Fruit fly (Drosophila melanogaster) whole organism, embryonic: Measurements from ENCODE around the gene yellow-g2.
A peak's percentile ranks its signal among the peaks of the same experiment; 100 is the strongest.

Experiments
- Adf1 ChIP-seq: fragments of 200-800 bp; sonication (Bioruptor generic); IDR thresholded peaks from 2 replicates; pipeline ENCODE4 v1.3.6; 2022; ENCODE audit warnings: missing biosample characterization, missing genetic modification characterization
- Bdp1 ChIP-seq: fragments of 200-800 bp; sonication (Bioruptor generic); optimal IDR thresholded peaks from 3 replicates; lab custom pipeline; 2016; ENCODE audit warnings: missing biosample characterization, missing genetic modification characterization
- C15 ChIP-seq: fragments of 200-800 bp; sonication (Bioruptor generic); IDR thresholded peaks from 3 replicates; pipeline ENCODE4 v1.3.6; 2022; ENCODE audit warnings: missing biosample characterization, missing genetic modification characterization
- CG1233 ChIP-seq: fragments of 200-800 bp; sonication (Bioruptor generic); optimal IDR thresholded peaks from 4 replicates; lab custom pipeline; 2018; ENCODE audit warnings: missing biosample characterization, mild to moderate bottlenecking, missing genetic modification characterization
- CG13287 ChIP-seq: fragments of 200-800 bp; sonication (Bioruptor generic); IDR thresholded peaks from 2 replicates; pipeline ENCODE4 v1.3.6; 2022; ENCODE audit warnings: missing biosample characterization, missing genetic modification characterization; ENCODE audit not compliant: partially characterized antibody
- CG14441 ChIP-seq: fragments of 200-800 bp; sonication (Bioruptor generic); IDR thresholded peaks from 2 replicates; pipeline ENCODE4 v1.3.6; 2022; ENCODE audit warnings: missing biosample characterization, missing genetic modification characterization
- CG14667 ChIP-seq: fragments of 200-800 bp; sonication (Bioruptor generic); IDR thresholded peaks from 2 replicates; pipeline ENCODE4 v1.3.6; 2022; ENCODE audit warnings: missing biosample characterization, missing genetic modification characterization
- CG14860 ChIP-seq: fragments of 200-800 bp; sonication (Bioruptor generic); IDR thresholded peaks from 3 replicates; pipeline ENCODE4 v1.3.6; 2022; ENCODE audit warnings: missing biosample characterization, missing genetic modification characterization; ENCODE audit not compliant: partially characterized antibody
- CG16815 ChIP-seq: fragments of 200-800 bp; sonication (Bioruptor generic); optimal IDR thresholded peaks from 3 replicates; lab custom pipeline; 2017; ENCODE audit warnings: missing biosample characterization, mild to moderate bottlenecking, missing genetic modification characterization
- CG18476 ChIP-seq: fragments of 200-800 bp; sonication (Bioruptor generic); optimal IDR thresholded peaks from 2 replicates; lab custom pipeline; 2016; ENCODE audit warnings: missing biosample characterization, mild to moderate bottlenecking, missing genetic modification characterization
- CG30403 ChIP-seq: fragments of 200-800 bp; sonication (Bioruptor generic); optimal IDR thresholded peaks from 3 replicates; lab custom pipeline; 2016; ENCODE audit warnings: missing biosample characterization, missing genetic modification characterization
- CG31224 ChIP-seq: fragments of 200-800 bp; sonication (Bioruptor generic); IDR thresholded peaks from 2 replicates; pipeline ENCODE4 v1.3.6; 2022; ENCODE audit warnings: missing biosample characterization, missing genetic modification characterization
- CG33213 ChIP-seq: fragments of 200-800 bp; sonication (Bioruptor generic); optimal IDR thresholded peaks from 3 replicates; lab custom pipeline; 2016; ENCODE audit warnings: missing biosample characterization, missing genetic modification characterization
- CG4360 ChIP-seq: fragments of 200-800 bp; sonication (Bioruptor generic); IDR thresholded peaks from 2 replicates; pipeline ENCODE4 v1.3.6; 2022; ENCODE audit warnings: missing biosample characterization, missing genetic modification characterization
- CG6272 ChIP-seq: fragments of 200-800 bp; sonication (Bioruptor generic); IDR thresholded peaks from 2 replicates; pipeline ENCODE4 v1.3.6; 2022; ENCODE audit warnings: missing biosample characterization, missing genetic modification characterization
- CG8089 ChIP-seq: fragments of 200-800 bp; sonication (Bioruptor generic); optimal IDR thresholded peaks from 3 replicates; lab custom pipeline; 2016; ENCODE audit warnings: missing biosample characterization, missing genetic modification characterization
- CG8924 ChIP-seq: fragments of 200-800 bp; optimal IDR thresholded peaks from 3 replicates; lab custom pipeline; 2019; ENCODE audit warnings: missing biosample characterization, mild to moderate bottlenecking, missing genetic modification characterization, moderate library complexity
- Deaf1 ChIP-seq: fragments of 200-800 bp; optimal IDR thresholded peaks from 3 replicates; lab custom pipeline; 2019; ENCODE audit warnings: missing biosample characterization, mild to moderate bottlenecking, missing genetic modification characterization, moderate library complexity
- Dip3 ChIP-seq: fragments of 200-800 bp; sonication (Bioruptor generic); optimal IDR thresholded peaks from 3 replicates; lab custom pipeline; 2016; ENCODE audit warnings: missing biosample characterization, missing genetic modification characterization
- Dref ChIP-seq: fragments of 200-800 bp; sonication (Bioruptor generic); IDR thresholded peaks from 2 replicates; pipeline ENCODE4 v1.3.6; 2022; ENCODE audit warnings: missing biosample characterization, missing genetic modification characterization
- Fer3 ChIP-seq: fragments of 200-800 bp; sonication (Bioruptor generic); optimal IDR thresholded peaks from 2 replicates; lab custom pipeline; 2018; ENCODE audit warnings: missing biosample characterization, mild to moderate bottlenecking, missing genetic modification characterization, moderate library complexity
- Gug ChIP-seq: fragments of 200-800 bp; sonication (Bioruptor generic); IDR thresholded peaks from 4 replicates; pipeline ENCODE4 v1.3.6; 2022; ENCODE audit warnings: missing biosample characterization, missing genetic modification characterization
- Hand ChIP-seq: fragments of 200-800 bp; sonication (Bioruptor generic); optimal IDR thresholded peaks from 2 replicates; lab custom pipeline; 2017; ENCODE audit warnings: mild to moderate bottlenecking, missing biosample characterization, missing genetic modification reagents, missing genetic modification characterization
- Hr3 ChIP-seq: fragments of 200-800 bp; sonication (Bioruptor generic); optimal IDR thresholded peaks from 3 replicates; lab custom pipeline; 2016; ENCODE audit warnings: missing biosample characterization, missing genetic modification characterization
- Myb ChIP-seq: fragments of 200-800 bp; sonication (Bioruptor generic); optimal IDR thresholded peaks from 2 replicates; lab custom pipeline; 2016; ENCODE audit warnings: missing biosample characterization, missing genetic modification characterization
- Rx ChIP-seq: fragments of 200-800 bp; sonication (Bioruptor generic); IDR thresholded peaks from 2 replicates; pipeline ENCODE4 v1.3.6; 2022; ENCODE audit warnings: missing biosample characterization, missing genetic modification characterization
- Trl ChIP-seq, 3 experiments: fragments of >200 bp in 2 of 3; fragments of 200-800 bp in 1 of 3; sonication (Bioruptor generic) in 1 of 3; optimal IDR thresholded peaks; 2 replicates in 1 of 3; 3 replicates in 2 of 3; lab custom pipeline; 2016 to 2017; ENCODE audit warnings: missing biosample characterization in 1 of 3, missing genetic modification characterization in 1 of 3
- abd-A ChIP-seq: fragments of 200-800 bp; sonication (Bioruptor generic); optimal IDR thresholded peaks from 3 replicates; lab custom pipeline; 2019; ENCODE audit warnings: missing biosample characterization, mild to moderate bottlenecking, missing genetic modification characterization, moderate library complexity
- amos ChIP-seq: fragments of 200-800 bp; sonication (Bioruptor generic); IDR thresholded peaks from 2 replicates; pipeline ENCODE4 v1.3.6; 2022; ENCODE audit warnings: missing biosample characterization, missing genetic modification characterization; ENCODE audit not compliant: partially characterized antibody
- cad ChIP-seq: fragments of >200 bp; optimal IDR thresholded peaks from 2 replicates; lab custom pipeline; 2017; ENCODE audit warnings: missing biosample characterization, missing genetic modification characterization
- crc ChIP-seq: fragments of 200-800 bp; sonication (Bioruptor generic); optimal IDR thresholded peaks from 2 replicates; lab custom pipeline; 2016; ENCODE audit warnings: missing biosample characterization, missing genetic modification characterization
- crp ChIP-seq, 2 experiments: fragments of 200-800 bp; sonication (Bioruptor generic); optimal IDR thresholded peaks; 2 replicates in 1 of 2; 3 replicates in 1 of 2; lab custom pipeline; 2017; ENCODE audit warnings: missing biosample characterization in 2 of 2, missing genetic modification characterization in 2 of 2, mild to moderate bottlenecking in 1 of 2, moderate library complexity in 1 of 2
- exex ChIP-seq: fragments of 200-800 bp; sonication (Bioruptor generic); optimal IDR thresholded peaks from 4 replicates; lab custom pipeline; 2018; ENCODE audit warnings: missing biosample characterization, mild to moderate bottlenecking, missing genetic modification characterization, moderate library complexity
- hbn ChIP-seq: fragments of 200-800 bp; sonication (Bioruptor generic); IDR thresholded peaks from 2 replicates; pipeline ENCODE4 v1.3.6; 2022; ENCODE audit warnings: missing biosample characterization, missing genetic modification characterization; ENCODE audit not compliant: partially characterized antibody
- her ChIP-seq: fragments of 200-800 bp; sonication (Bioruptor generic); optimal IDR thresholded peaks from 2 replicates; lab custom pipeline; 2016; ENCODE audit warnings: missing biosample characterization, missing genetic modification characterization
- hth ChIP-seq: fragments of >200 bp; optimal IDR thresholded peaks from 2 replicates; lab custom pipeline; 2017; ENCODE audit warnings: inconsistent platforms
- lov ChIP-seq, 2 experiments: fragments of 200-800 bp in 1 of 2; fragments of >200 bp in 1 of 2; sonication (Bioruptor generic) in 1 of 2; IDR thresholded peaks in 1 of 2; optimal IDR thresholded peaks in 1 of 2; 2 replicates in 1 of 2; 3 replicates in 1 of 2; pipeline versions ENCODE4 v1.3.6 to Lab custom; 2017 to 2022; ENCODE audit warnings: missing biosample characterization in 1 of 2, missing genetic modification characterization in 1 of 2
- nerfin-2 ChIP-seq: fragments of 200-800 bp; sonication (Bioruptor generic); IDR thresholded peaks from 2 replicates; pipeline ENCODE4 v1.3.6; 2022; ENCODE audit warnings: missing biosample characterization, missing genetic modification characterization; ENCODE audit not compliant: partially characterized antibody
- pum ChIP-seq: fragments of 200-800 bp; sonication (Bioruptor generic); optimal IDR thresholded peaks from 2 replicates; lab custom pipeline; 2016; ENCODE audit warnings: missing biosample characterization, missing genetic modification characterization
- repo ChIP-seq: fragments of 200-800 bp; sonication (Bioruptor generic); optimal IDR thresholded peaks from 2 replicates; lab custom pipeline; 2016; ENCODE audit warnings: missing biosample characterization, missing genetic modification characterization
- tin ChIP-seq: fragments of 200-800 bp; sonication (Bioruptor generic); optimal IDR thresholded peaks from 3 replicates; lab custom pipeline; 2016; ENCODE audit warnings: missing biosample characterization, missing genetic modification characterization
- unc-4 ChIP-seq: fragments of 200-800 bp; sonication (Bioruptor generic); IDR thresholded peaks from 2 replicates; pipeline ENCODE4 v1.3.6; 2022; ENCODE audit warnings: missing biosample characterization, missing genetic modification characterization; ENCODE audit not compliant: partially characterized antibody
- usp ChIP-seq: fragments of >200 bp; optimal IDR thresholded peaks from 2 replicates; lab custom pipeline; 2017; ENCODE audit warnings: missing biosample characterization, missing genetic modification characterization
- z ChIP-seq: fragments of 200-800 bp; sonication (Bioruptor generic); IDR thresholded peaks from 3 replicates; pipeline ENCODE4 v1.3.6; 2022; ENCODE audit warnings: missing biosample characterization, missing genetic modification characterization

Gene yellow-g2

DNA sequence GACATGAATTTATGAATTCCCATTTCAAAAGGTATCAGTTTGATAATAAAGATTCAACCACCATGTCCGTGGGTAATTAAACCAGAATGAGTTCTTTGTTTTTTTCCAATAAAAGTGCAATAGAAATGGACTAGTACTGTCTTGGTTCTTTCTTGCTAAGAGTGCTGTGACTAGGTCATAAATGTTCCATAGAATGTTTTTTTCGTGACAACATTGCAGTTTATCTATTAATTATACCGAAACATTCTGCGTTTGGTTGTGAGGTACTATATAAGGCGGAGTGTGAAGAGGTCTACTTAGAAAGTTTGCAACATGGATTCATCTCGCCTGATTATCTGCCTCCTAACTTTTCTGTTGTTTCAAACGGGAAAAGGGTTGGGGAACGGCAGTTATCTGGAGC is 8.8 kb upstream of the yellow-g2 start, which contains the start of gene obst-I (continued):
- TF ChIP-seq lov (optimal IDR thresholded peaks at IDR 0.05; lab: Kevin White, UChicago) = no peak
- no peak for TF ChIP-seq lov (GFP tag; IDR thresholded peaks at IDR 0.05; lab: Robert Waterston, UW)
- no peak for TF ChIP-seq CG4360 (GFP tag; lab: Robert Waterston, UW)
- no peak for TF ChIP-seq CG33213 (GFP tag; lab: Kevin White, UChicago)
- no peak for TF ChIP-seq Myb (GFP tag; lab: Kevin White, UChicago)

DNA sequence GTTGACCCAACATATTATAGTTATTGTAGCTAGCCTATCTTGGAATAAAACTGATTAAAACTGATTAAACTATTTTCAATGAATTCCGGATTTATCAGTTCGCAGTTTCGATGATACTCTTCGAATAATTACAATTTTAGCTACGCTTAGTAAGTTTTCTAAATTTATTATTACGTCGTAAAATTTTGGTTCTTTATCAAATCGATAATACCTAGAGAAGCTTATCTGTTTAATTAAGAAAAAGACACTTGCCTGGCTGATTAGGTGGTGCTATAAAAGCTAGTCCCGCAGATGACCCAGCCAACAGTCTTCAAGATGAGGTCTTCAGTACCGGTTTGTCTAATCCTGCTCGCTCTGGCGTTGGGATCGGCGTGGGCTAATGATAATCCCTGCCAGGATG is 7.8 kb upstream of the yellow-g2 start, which contains the start of gene CG32302:
CG32302 (plus strand) TSS at position 301 of the 400 bp plus-strand sequence.
- peak; percentile 14 for TF ChIP-seq exex (tag; lab: Kevin White, UChicago)
- no peak for TF ChIP-seq CG8924
- TF ChIP-seq crc (GFP tag; lab: Kevin White, UChicago) = no peak
- TF ChIP-seq her (GFP tag; lab: Kevin White, UChicago) = no peak
- TF ChIP-seq Fer3 (tag; lab: Kevin White, UChicago) = no peak
- TF ChIP-seq Bdp1 = no peak

DNA sequence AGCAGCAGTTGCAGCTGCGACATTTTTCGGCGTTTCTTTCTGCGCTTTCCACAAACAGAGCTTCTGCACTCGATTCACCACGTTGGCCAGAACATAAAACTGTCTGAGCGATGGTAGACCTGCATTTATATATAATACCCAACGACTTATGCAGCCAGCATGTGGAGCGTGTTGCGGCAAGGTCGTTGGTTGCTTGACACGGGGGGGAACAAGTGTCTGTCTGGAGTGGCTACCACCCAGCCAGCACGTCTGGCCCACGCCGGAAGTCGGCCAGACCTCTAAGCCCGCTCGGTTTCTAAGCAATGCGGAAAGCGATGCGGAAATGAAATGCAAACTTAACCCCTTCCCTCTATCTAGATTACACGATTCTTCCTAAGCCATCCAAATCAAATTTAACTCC is 3.7 kb upstream of the yellow-g2 start, which contains the start of gene yellow-g:
yellow-g (minus strand) TSS at position 101 of the 400 bp plus-strand sequence.
- no peak for TF ChIP-seq hbn
- TF ChIP-seq C15 (GFP tag; lab: Robert Waterston, UW) = no peak
- no peak for TF ChIP-seq CG6272 (GFP tag; lab: Robert Waterston, UW)
- TF ChIP-seq repo = no peak
- no peak for TF ChIP-seq CG14860 (GFP tag; lab: Robert Waterston, UW)
- no peak for TF ChIP-seq CG8089 (GFP tag; lab: Kevin White, UChicago)
- TF ChIP-seq hth (lab: Kevin White, UChicago) = no peak
- TF ChIP-seq, all 482 proteins: peak for 0

DNA sequence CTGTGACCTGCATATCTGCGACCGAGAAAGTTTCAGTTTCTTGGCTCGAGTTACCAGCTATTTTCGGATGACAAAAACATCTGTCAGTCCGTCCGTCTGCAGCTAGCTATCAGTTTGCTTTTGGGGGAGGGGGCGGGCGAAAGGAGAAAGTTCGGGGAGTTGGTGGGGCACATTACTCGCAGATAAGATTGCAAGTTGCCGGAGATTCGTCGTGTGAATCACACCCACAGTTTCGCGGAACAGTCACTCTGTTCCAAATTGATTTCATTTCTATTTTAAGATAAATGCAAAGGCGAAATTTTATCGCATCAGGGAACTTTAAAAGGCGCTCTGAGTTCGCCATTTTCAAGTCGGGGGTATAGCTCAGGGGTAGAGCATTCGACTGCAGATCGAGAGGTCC is 3.0 kb upstream of the yellow-g2 start:
- TF ChIP-seq amos (GFP tag; lab: Robert Waterston, UW) = peak; percentile 46; the same call in 1 of the 2 replicates
- no peak for TF ChIP-seq cad
- no peak for TF ChIP-seq CG14441
- TF ChIP-seq tin (GFP tag; lab: Kevin White, UChicago) = no peak
- peak; percentile 22 for TF ChIP-seq Bdp1
- no peak for TF ChIP-seq CG14667 (GFP tag; lab: Robert Waterston, UW)
- TF ChIP-seq usp (GFP tag; lab: Kevin White, UChicago) = no peak
- TF ChIP-seq Dip3 = no peak
- no peak for TF ChIP-seq CG1233 (GFP tag; lab: Kevin White, UChicago)
- TF ChIP-seq pum (GFP tag; lab: Kevin White, UChicago) = no peak
- TF ChIP-seq z (GFP tag; lab: Robert Waterston, UW) = no peak
- TF ChIP-seq Hand (GFP tag; lab: Kevin White, UChicago) = no peak

DNA sequence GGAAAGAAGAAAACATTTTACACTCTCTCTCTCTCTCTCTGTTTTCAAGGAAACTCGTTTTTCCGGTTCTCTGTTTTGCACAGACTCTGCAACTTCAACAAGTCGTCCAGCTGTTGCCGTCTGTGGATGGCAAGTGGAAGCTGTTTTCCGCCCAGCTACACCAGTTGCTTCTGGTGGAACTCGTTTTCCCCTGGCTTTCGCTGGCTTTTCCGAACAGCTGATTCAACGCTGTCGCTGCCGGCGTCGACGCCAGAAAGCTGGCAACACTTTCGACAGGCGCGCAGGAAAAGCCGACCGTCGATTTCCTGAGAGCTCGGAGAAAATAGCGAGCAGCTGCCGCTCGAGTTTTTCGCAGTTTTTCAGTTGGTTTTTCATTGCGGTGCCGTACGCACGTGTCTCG is 6.2 kb downstream of the yellow-g2 start, which contains the start of gene MsR2:
MsR2 (plus strand) TSS at position 378 of the 400 bp plus-strand sequence.
- TF ChIP-seq pum (GFP tag; lab: Kevin White, UChicago) (no peak), Dref (GFP tag; lab: Robert Waterston, UW) (no peak), Adf1 (GFP tag; lab: Robert Waterston, UW) (peak; percentile 88), Rx (GFP tag; lab: Robert Waterston, UW) (no peak), CG18476 (GFP tag; lab: Kevin White, UChicago) (no peak), Gug (GFP tag; lab: Robert Waterston, UW) (no peak), CG31224 (GFP tag; lab: Robert Waterston, UW) (peak; percentile 99), unc-4 (0 out of 2 replicates have a peak, but pooled peaks have one; percentile 29), Deaf1 (peak; percentile 88), CG30403 (GFP tag; lab: Kevin White, UChicago) (no peak), CG13287 (peak; percentile 17; the same call in 1 of the 2 replicates), Trl (optimal IDR thresholded peaks at IDR 0.05; lab: Kevin White, UChicago) (peak; percentile 4 to 38), Trl (GFP tag; optimal IDR thresholded peaks at IDR 0.05; lab: Kevin White, UChicago) (no peak), repo (no peak), nerfin-2 (GFP tag; lab: Robert Waterston, UW) (no peak), CG16815 (GFP tag; lab: Kevin White, UChicago) (no peak), Hr3 (GFP tag; lab: Kevin White, UChicago) (no peak), crp (GFP tag; optimal IDR thresholded peaks at IDR 0.05; lab: Kevin White, UChicago) (peak in 1 of 2 experiments; percentile 69), abd-A (peak; percentile 4)
